Worm (Caenorhabditis elegans) whole organism, L3 larva: ENCODE results near the gene ugt-11.

Source experiments
- R02D3.7 ChIP-seq: fragments of 150-350 bp; optimal IDR thresholded peaks from 2 replicates; lab custom pipeline; 2014; ENCODE audit warnings: missing biosample characterization, missing genetic modification characterization
- ZK546.5 ChIP-seq: sonication (generic microtip); optimal IDR thresholded peaks from 2 replicates; lab custom pipeline; 2017; ENCODE audit warnings: missing biosample characterization, missing genetic modification characterization
- lin-39 ChIP-seq: fragments of 150-350 bp; optimal IDR thresholded peaks from 2 replicates; lab custom pipeline; 2018; ENCODE audit warnings: missing biosample characterization, missing genetic modification reagents, missing genetic modification characterization
- nhr-237 ChIP-seq: fragments of 150-350 bp; optimal IDR thresholded peaks from 2 replicates; lab custom pipeline; 2014; ENCODE audit warnings: missing biosample characterization, missing genetic modification characterization
- pha-4 ChIP-seq: fragments of 150-350 bp; optimal IDR thresholded peaks from 2 replicates; lab custom pipeline; 2014; ENCODE audit warnings: missing biosample characterization, missing genetic modification reagents, missing genetic modification characterization
- snpc-4 ChIP-seq: fragments of 150-350 bp; optimal IDR thresholded peaks from 2 replicates; lab custom pipeline; 2014; ENCODE audit warnings: missing biosample characterization, missing genetic modification characterization
- unc-62 ChIP-seq: fragments of 150-350 bp; sonication (generic microtip); optimal IDR thresholded peaks from 4 replicates; lab custom pipeline; 2014; ENCODE audit warnings: missing biosample characterization, missing genetic modification reagents, missing genetic modification characterization
- zag-1 ChIP-seq: fragments of 150-350 bp; optimal IDR thresholded peaks from 2 replicates; lab custom pipeline; 2014; ENCODE audit warnings: missing biosample characterization, missing genetic modification characterization

DNA sequence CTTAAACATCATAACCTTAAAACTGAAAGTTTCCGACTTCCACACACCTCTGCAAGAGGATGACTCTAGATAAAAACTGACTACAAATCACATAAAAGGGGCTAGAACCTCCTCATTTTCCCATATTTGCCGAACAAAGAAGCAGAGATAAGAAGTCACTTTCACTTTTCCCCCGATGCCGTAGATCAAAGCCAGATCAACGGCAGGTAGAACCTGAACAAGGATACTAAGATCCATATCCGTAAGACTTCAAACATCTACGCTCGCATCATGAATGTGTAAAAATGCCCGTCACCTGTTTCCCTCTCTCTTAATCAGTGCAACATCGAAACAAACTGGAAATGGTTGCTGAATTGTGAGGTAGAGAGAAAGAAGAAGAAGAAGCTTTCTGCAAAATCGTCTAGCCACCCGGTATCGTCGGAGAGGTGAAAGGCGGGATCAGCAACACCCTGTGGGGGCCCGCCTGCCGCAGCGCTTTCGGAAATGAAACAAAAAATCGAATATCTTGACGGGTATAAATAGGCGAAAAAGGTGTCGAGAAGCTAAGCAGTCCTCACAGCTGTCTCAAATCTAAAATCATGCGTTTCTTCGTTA lies 23.9 kb upstream of the ugt-11 start, which contains the start of gene C02E7.6:
- no peak for TF ChIP-seq R02D3.7
- no peak for TF ChIP-seq unc-62 (GFP tag; lab: Kevin White, UChicago)
- TF ChIP-seq lin-39 (tag; lab: Kevin White, UChicago), result no peak
- no peak for TF ChIP-seq nhr-237 (tag; lab: Kevin White, UChicago)
- TF ChIP-seq ZK546.5, result no peak
- TF ChIP-seq zag-1 (tag; lab: Kevin White, UChicago), result no peak
- TF ChIP-seq pha-4 (tag; lab: Kevin White, UChicago), result no peak
- no peak for TF ChIP-seq snpc-4 (tag; lab: Kevin White, UChicago)
